Fruit fly (Drosophila melanogaster) whole organism, embryonic: ENCODE measurements around the gene RpL35.

Experiments used
- CG10267 ChIP-seq: fragments of 200-800 bp; sonication (Bioruptor generic); optimal IDR thresholded peaks from 2 replicates; lab custom pipeline; 2018; ENCODE audit warnings: missing biosample characterization, mild to moderate bottlenecking, missing genetic modification characterization, moderate library complexity
- Rfx ChIP-seq: fragments of 200-800 bp; sonication (Bioruptor generic); IDR thresholded peaks from 2 replicates; pipeline ENCODE4 v1.3.6; 2022; ENCODE audit warnings: missing biosample characterization, missing genetic modification characterization
- Xbp1 ChIP-seq: fragments of 200-800 bp; sonication (Bioruptor generic); optimal IDR thresholded peaks from 3 replicates; lab custom pipeline; 2016; ENCODE audit warnings: missing biosample characterization, mild to moderate bottlenecking, missing genetic modification characterization
- fd64A ChIP-seq: fragments of 200-800 bp; sonication (Bioruptor generic); optimal IDR thresholded peaks from 3 replicates; lab custom pipeline; 2018; ENCODE audit warnings: missing biosample characterization, mild to moderate bottlenecking, missing genetic modification characterization

dm6 chrX:5677400-5678177 is 5.4 kb downstream of the RpL35 start:
- peak; percentile 91 for TF ChIP-seq Rfx
- TF ChIP-seq fd64A, result peak; percentile 99
- TF ChIP-seq CG10267, result peak; percentile 75
- peak; percentile 60 for TF ChIP-seq Xbp1 (GFP tag; lab: Kevin White, UChicago)
